Fruit fly (Drosophila melanogaster): ENCODE data around the gene mRpS11.

DNA sequence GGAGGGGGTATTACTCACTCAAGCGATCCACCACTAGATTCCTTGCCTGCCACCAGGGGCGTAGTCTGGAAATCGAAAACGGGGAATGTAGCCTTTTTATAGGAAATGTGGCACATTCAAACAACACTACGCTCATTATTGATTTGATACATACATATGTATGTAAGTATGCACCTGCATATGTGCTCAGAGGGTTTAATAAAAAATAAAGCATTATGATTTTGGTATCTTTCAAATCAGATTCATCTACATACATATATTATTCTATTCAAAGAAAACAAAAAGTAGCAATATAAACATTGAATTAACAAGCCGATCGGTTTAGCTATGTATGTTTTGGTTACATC is 15.7 kb upstream of the mRpS11 start:
- TF ChIP-seq CG8478 (optimal IDR thresholded peaks at IDR 0.05) (no peak), CTCF (optimal IDR thresholded peaks at IDR 0.05) (no peak)

All from S2 (cell line).